Fruit fly (Drosophila melanogaster): ENCODE measurements around the gene CG42529.
A peak's percentile ranks its signal among the peaks of the same experiment; 100 is the strongest.

The CG42529 gene

DNA sequence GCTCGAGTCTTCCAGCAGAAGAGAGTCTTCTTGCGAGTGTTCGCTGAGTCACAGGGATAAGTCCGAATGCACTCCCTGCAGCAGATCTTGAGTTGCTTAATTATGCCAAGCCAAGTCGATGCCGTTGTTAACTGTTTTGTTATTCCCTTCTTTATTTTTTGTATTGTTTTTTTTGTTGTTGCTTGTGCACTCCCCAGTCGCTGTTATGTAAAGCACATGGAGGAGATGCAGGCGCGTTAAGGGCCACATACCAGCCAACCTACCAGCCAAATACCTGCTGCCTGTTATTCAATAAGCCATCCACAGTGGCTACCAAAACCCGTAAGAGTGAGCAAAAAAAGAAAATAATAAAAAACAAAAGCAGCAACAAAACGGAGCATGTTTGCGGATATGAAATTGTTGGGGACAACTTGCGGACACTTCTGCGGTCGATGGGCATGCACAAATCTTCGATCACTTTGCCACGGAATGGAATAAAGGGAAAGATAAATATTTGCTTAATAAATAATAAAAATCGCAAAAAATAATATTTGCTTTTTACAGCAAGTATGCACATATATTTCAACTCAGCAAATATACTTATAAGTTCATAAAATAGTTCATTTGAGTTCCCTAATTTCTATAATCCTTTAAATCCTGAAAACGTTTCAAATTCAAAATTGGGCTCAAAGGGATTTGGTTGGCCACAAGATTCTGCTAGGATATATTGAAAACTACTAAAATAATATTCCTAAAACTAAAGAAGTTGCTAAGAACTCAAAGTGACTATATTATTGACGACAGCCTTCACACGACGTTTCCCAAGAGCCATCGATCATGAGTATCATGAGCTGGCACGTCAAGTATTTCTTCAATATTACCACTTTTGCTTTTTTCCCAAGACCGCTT lies 32.5 kb upstream of the CG42529 start:
- peak; percentile 19 for TF ChIP-seq CG5204 (GFP tag; optimal IDR thresholded peaks at IDR 0.05)
- TF ChIP-seq kay (GFP tag; ENCODE audit: borderline replicate concordance): no peak

DNA sequence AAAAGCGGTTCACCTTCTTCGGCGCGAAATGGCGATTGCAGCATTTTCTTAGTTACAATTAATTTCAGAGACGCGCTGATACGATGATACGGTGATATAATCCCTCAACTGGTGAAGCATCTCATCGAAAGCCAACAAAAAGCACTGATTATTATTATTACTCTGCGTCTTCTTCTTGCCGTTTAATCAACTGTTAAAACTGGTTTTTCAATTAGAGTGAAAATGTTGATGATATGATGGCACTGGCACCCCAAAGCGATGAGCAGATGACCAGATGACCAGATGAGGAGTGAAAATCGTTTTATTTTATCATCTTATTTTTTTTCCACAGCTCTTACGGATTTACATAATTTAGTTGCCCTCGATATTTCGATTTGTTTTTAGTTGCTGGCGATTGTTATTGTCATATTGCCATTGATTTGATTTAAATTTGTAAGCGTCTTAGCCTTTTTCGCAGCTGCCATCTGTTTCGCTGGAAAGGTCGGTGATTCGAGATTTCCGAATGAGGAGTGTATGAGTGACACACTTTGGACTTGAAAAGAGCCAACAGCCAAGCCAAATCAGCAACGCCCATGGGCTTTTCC lies 31.3 kb upstream of the CG42529 start:
- TF ChIP-seq CG1620 (GFP tag; optimal IDR thresholded peaks at IDR 0.05) (no peak), bab1 (GFP tag; optimal IDR thresholded peaks at IDR 0.05) (no peak), Crg-1 (GFP tag; optimal IDR thresholded peaks at IDR 0.05) (no peak), ovo (GFP tag; optimal IDR thresholded peaks at IDR 0.05) (no peak), cnc (optimal IDR thresholded peaks at IDR 0.05) (no peak), cic (GFP tag; optimal IDR thresholded peaks at IDR 0.05) (no peak), CG5204 (GFP tag; optimal IDR thresholded peaks at IDR 0.05) (no peak), Clk (GFP tag; optimal IDR thresholded peaks at IDR 0.05) (no peak), CG12768 (GFP tag; optimal IDR thresholded peaks at IDR 0.05) (no peak), Hr96 (GFP tag; optimal IDR thresholded peaks at IDR 0.05) (no peak), CG7045 (GFP tag; optimal IDR thresholded peaks at IDR 0.05) (no peak), CG7101 (tag; optimal IDR thresholded peaks at IDR 0.05) (no peak), toe (GFP tag; optimal IDR thresholded peaks at IDR 0.05) (no peak), CG33017 (tag; optimal IDR thresholded peaks at IDR 0.05) (no peak), CG11617 (GFP tag; optimal IDR thresholded peaks at IDR 0.05) (no peak), kay (GFP tag; ENCODE audit: borderline replicate concordance) (no peak), Mnt (GFP tag; optimal IDR thresholded peaks at IDR 0.05) (no peak), pad (GFP tag; optimal IDR thresholded peaks at IDR 0.05) (no peak), tj (GFP tag; optimal IDR thresholded peaks at IDR 0.05) (no peak), CG14711 (tag; optimal IDR thresholded peaks at IDR 0.05) (no peak)

DNA sequence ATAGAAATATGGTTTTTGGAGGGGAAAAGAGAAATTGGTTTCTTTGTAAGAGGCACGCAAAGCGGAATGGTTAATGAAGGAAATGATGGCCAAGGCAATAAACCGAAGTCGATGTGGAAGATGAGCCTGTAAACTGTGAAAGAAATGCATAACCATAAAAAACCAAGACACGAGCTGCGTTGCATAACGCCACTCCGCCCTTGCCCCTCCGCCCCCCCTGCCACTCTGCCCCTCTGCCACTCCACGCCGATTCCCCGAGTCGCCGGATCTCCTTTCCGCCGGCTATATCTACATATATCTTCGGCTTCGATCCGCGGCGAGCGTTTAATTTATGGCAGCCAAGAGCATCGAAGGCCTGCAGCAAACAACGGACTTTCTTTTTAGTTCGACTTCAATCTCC lies 30.1 kb upstream of the CG42529 start:
- TF ChIP-seq Clk (GFP tag; optimal IDR thresholded peaks at IDR 0.05) (no peak), CG12768 (GFP tag; optimal IDR thresholded peaks at IDR 0.05) (no peak), tj (GFP tag; optimal IDR thresholded peaks at IDR 0.05) (no peak), CG33017 (tag; optimal IDR thresholded peaks at IDR 0.05) (no peak), pad (GFP tag; optimal IDR thresholded peaks at IDR 0.05) (no peak)

DNA sequence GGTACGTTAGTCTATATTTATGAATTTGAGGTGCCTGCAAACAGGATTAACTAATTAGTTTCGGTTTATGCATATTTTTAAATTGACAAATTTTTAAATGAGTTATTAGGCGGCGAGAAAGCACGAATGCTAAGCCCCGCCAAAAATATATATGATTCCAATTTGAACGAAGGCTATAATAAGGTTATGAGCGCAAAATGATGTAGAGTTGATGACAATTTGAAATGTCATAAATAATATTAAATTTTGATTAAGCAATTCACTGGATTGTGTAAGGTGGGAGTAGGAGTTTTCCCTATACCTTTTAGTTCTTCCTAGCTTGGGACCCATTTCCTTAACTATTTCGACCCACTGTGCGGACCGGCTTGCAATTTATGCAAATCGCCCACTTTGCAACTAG lies 29.1 kb upstream of the CG42529 start:
- TF ChIP-seq Crg-1 (GFP tag; optimal IDR thresholded peaks at IDR 0.05): no peak

DNA sequence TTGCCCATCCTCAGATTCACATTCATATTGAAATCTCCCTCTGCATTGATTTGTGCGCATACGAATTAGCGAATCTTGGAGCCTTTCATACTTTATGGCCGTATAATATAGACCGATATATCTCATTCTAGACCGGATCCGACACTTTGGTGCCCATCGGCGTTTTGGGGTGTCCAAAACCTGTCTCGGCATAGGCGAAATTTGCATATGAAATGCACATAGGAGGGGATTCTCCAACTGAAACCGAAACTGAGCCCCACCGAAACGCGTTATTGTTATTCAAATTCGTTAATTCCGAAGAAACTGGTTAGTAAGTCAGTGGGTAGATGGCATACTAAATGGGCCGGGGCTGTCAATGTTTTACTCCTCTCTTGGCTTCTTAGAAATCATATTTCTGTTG lies 28.3 kb upstream of the CG42529 start:
- no peak for TF ChIP-seq CG5204 (GFP tag; optimal IDR thresholded peaks at IDR 0.05)
- TF ChIP-seq Hr96 (GFP tag; optimal IDR thresholded peaks at IDR 0.05): no peak
- TF ChIP-seq CG1620 (GFP tag; optimal IDR thresholded peaks at IDR 0.05): no peak
- TF ChIP-seq cic (GFP tag; optimal IDR thresholded peaks at IDR 0.05): no peak
- TF ChIP-seq CG12768 (GFP tag; optimal IDR thresholded peaks at IDR 0.05): no peak
- no peak for TF ChIP-seq Mnt (GFP tag; optimal IDR thresholded peaks at IDR 0.05)
- TF ChIP-seq toe (GFP tag; optimal IDR thresholded peaks at IDR 0.05): no peak
- TF ChIP-seq CG14711 (tag; optimal IDR thresholded peaks at IDR 0.05): no peak
- TF ChIP-seq Clk (GFP tag; optimal IDR thresholded peaks at IDR 0.05): no peak
- no peak for TF ChIP-seq CG7101 (tag; optimal IDR thresholded peaks at IDR 0.05)
- no peak for TF ChIP-seq tj (GFP tag; optimal IDR thresholded peaks at IDR 0.05)
- TF ChIP-seq CG11617 (GFP tag; optimal IDR thresholded peaks at IDR 0.05): no peak
- no peak for TF ChIP-seq CG33017 (tag; optimal IDR thresholded peaks at IDR 0.05)
- no peak for TF ChIP-seq cnc (optimal IDR thresholded peaks at IDR 0.05)
- TF ChIP-seq pad (GFP tag; optimal IDR thresholded peaks at IDR 0.05): no peak
- TF ChIP-seq kay (GFP tag; ENCODE audit: borderline replicate concordance): no peak
- no peak for TF ChIP-seq ovo (GFP tag; optimal IDR thresholded peaks at IDR 0.05)
- TF ChIP-seq CG7045 (GFP tag; optimal IDR thresholded peaks at IDR 0.05): no peak

DNA sequence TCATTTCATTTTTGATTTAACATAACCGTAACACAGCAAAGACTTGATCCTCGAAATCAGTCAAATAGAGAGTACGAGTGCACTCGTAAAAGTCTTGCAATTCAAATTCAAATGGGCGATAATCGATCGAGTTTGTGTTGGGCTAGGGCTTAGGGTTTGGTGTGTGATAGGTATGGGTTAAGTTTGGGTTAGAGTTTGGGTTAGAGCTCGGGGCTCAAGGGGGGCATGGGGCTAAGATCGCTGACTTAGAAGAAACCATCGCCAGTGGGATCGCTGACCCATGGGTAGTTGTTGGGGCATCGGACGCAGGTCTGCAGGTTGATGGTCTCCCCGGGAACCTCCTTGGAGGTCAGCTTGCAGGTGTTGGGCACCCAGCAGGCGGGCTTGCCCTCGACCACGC lies 27.7 kb upstream of the CG42529 start:
- no peak for TF ChIP-seq Mnt (GFP tag; optimal IDR thresholded peaks at IDR 0.05)
- no peak for TF ChIP-seq CG14711 (tag; optimal IDR thresholded peaks at IDR 0.05)
- TF ChIP-seq CG33017 (tag; optimal IDR thresholded peaks at IDR 0.05): no peak
- no peak for TF ChIP-seq Hr96 (GFP tag; optimal IDR thresholded peaks at IDR 0.05)
- TF ChIP-seq toe (GFP tag; optimal IDR thresholded peaks at IDR 0.05): no peak
- TF ChIP-seq CG12768 (GFP tag; optimal IDR thresholded peaks at IDR 0.05): no peak
- TF ChIP-seq CG11617 (GFP tag; optimal IDR thresholded peaks at IDR 0.05): no peak
- TF ChIP-seq Crg-1 (GFP tag; optimal IDR thresholded peaks at IDR 0.05): no peak

DNA sequence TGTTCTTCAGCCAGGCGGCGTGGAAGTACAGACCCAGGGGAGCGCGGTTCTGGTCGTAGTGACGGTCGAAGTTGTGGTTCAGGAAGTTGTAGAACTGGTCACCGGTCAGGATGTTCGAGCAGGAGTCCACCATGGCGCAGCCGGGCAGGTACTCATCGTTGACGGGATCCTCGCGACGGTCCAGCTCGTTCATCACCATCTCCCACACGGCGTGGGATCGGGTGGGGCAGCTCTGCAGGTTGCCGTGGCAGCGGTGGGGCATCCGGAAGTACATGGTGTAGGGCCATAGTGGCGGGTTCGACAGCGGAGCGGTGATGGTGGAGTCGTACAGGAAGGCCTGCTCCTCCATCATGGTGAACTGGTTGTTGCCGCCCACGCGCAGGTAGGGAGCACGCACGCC lies 27.1 kb upstream of the CG42529 start:
- TF ChIP-seq cic (GFP tag; optimal IDR thresholded peaks at IDR 0.05) (no peak), Mnt (GFP tag; optimal IDR thresholded peaks at IDR 0.05) (no peak), CG12768 (GFP tag; optimal IDR thresholded peaks at IDR 0.05) (no peak), CG5204 (GFP tag; optimal IDR thresholded peaks at IDR 0.05) (no peak), CG11617 (GFP tag; optimal IDR thresholded peaks at IDR 0.05) (no peak), toe (GFP tag; optimal IDR thresholded peaks at IDR 0.05) (no peak), kay (GFP tag; ENCODE audit: borderline replicate concordance) (no peak), Clk (GFP tag; optimal IDR thresholded peaks at IDR 0.05) (no peak), tj (GFP tag; optimal IDR thresholded peaks at IDR 0.05) (no peak), cnc (optimal IDR thresholded peaks at IDR 0.05) (no peak), CG7101 (tag; optimal IDR thresholded peaks at IDR 0.05) (no peak), bab1 (GFP tag; optimal IDR thresholded peaks at IDR 0.05) (no peak), CG1620 (GFP tag; optimal IDR thresholded peaks at IDR 0.05) (no peak), CG7045 (GFP tag; optimal IDR thresholded peaks at IDR 0.05) (no peak), CG33017 (tag; optimal IDR thresholded peaks at IDR 0.05) (no peak), ovo (GFP tag; optimal IDR thresholded peaks at IDR 0.05) (no peak), CG14711 (tag; optimal IDR thresholded peaks at IDR 0.05) (no peak), Crg-1 (GFP tag; optimal IDR thresholded peaks at IDR 0.05) (no peak), pad (GFP tag; optimal IDR thresholded peaks at IDR 0.05) (no peak)
